Worm (Caenorhabditis elegans) whole organism, L4/young adult: ENCODE results near the gene fbxb-104.

Experiments
- W03F9.2 ChIP-seq: fragments of 150-350 bp; optimal IDR thresholded peaks from 2 replicates; lab custom pipeline; 2014; ENCODE audit warnings: missing biosample characterization, missing genetic modification characterization
- him-1 ChIP-seq: sonication (generic microtip); optimal IDR thresholded peaks from 2 replicates; lab custom pipeline; 2016; ENCODE audit warnings: missing genotype, missing genetic modification reagents, missing genetic modification characterization, missing compliant biosample characterization

- no peak for TF ChIP-seq W03F9.2 (tag; lab: Kevin White, UChicago)
- TF ChIP-seq him-1 (tag; lab: Kevin White, UChicago), result no peak
Measured at ce11 chrII:3470549-3470948, 6.5 kb downstream of the fbxb-104 start, which contains the start of gene Y49F6B.20.
